Worm (Caenorhabditis elegans) whole organism, midembryonic: Measurements from ENCODE around the gene mpst-4.

Source experiments
- T22C8.4 ChIP-seq: fragments of 200-800 bp; sonication (Bioruptor generic); IDR thresholded peaks from 2 replicates; pipeline ENCODE4 v1.3.6; 2022; ENCODE audit warnings: missing genetic modification characterization, missing compliant biosample characterization
- cog-1 ChIP-seq: sonication (generic microtip); optimal IDR thresholded peaks from 2 replicates; lab custom pipeline; 2016; ENCODE audit warnings: missing genetic modification characterization, missing compliant biosample characterization
- flt-1 ChIP-seq: fragments of 200-800 bp; sonication (Bioruptor generic); IDR thresholded peaks from 2 replicates; pipeline ENCODE4 v1.3.6; 2022; ENCODE audit warnings: missing genetic modification characterization, missing compliant biosample characterization
- klf-2 ChIP-seq: fragments of 200-800 bp; sonication (Bioruptor generic); conservative IDR thresholded peaks from 2 replicates; pipeline ENCODE4 v1.3.6; 2022; ENCODE audit warnings: missing genetic modification reagents, missing genetic modification characterization, missing compliant biosample characterization
- med-1 ChIP-seq: sonication (generic microtip); optimal IDR thresholded peaks from 2 replicates; lab custom pipeline; 2017; ENCODE audit warnings: missing genetic modification characterization, mild to moderate bottlenecking, missing compliant biosample characterization, antibody characterized with exemption, missing genetic modification reagents; ENCODE audit not compliant: insufficient read depth
- ref-1 ChIP-seq: fragments of 200-800 bp; sonication (Bioruptor generic); conservative IDR thresholded peaks from 2 replicates; pipeline ENCODE4 v1.3.6; 2022; ENCODE audit warnings: missing genetic modification reagents, missing genetic modification characterization, missing compliant biosample characterization
- tab-1 ChIP-seq: fragments of 200-800 bp; sonication (Bioruptor generic); IDR thresholded peaks from 2 replicates; pipeline ENCODE4 v1.3.6; 2022; ENCODE audit warnings: missing genetic modification characterization, missing compliant biosample characterization
- ztf-23 ChIP-seq: fragments of 200-800 bp; sonication (Bioruptor generic); IDR thresholded peaks from 2 replicates; pipeline ENCODE4 v1.3.6; 2022; ENCODE audit warnings: missing genetic modification reagents, missing genetic modification characterization, missing compliant biosample characterization
- ztf-29 ChIP-seq: fragments of 200-800 bp; sonication (Bioruptor generic); IDR thresholded peaks from 2 replicates; pipeline ENCODE4 v1.3.6; 2022; ENCODE audit warnings: missing genetic modification reagents, missing genetic modification characterization, missing compliant biosample characterization

The mpst-4 gene

ce11 chrII:4891012-4891775 lies 27.9 kb upstream of the mpst-4 start, which contains the start of gene gst-9:
Gene gst-9, plus strand, starts transcription at chrII:4891585.
- TF ChIP-seq T22C8.4 (GFP tag; lab: Robert Waterston, UW) (no peak), ztf-29 (GFP tag; lab: Robert Waterston, UW) (no peak)

- TF ChIP-seq klf-2 (no peak), cog-1 (tag; lab: Kevin White, UChicago) (no peak), T22C8.4 (GFP tag; lab: Robert Waterston, UW) (no peak), ref-1 (GFP tag; lab: Robert Waterston, UW) (no peak), tab-1 (no peak), ztf-23 (GFP tag; lab: Robert Waterston, UW) (no peak), med-1 (no peak)
Observed at ce11 chrII:4888527-4889487, 25.6 kb upstream of the mpst-4 start, which contains the start of gene pgm-1. Gene pgm-1, plus strand, starts transcription at chrII:4889437.

- TF ChIP-seq T22C8.4 (GFP tag; lab: Robert Waterston, UW), result no peak
- TF ChIP-seq klf-2, result no peak
- no peak for TF ChIP-seq ztf-23 (GFP tag; lab: Robert Waterston, UW)
- TF ChIP-seq tab-1, result no peak
Observed at ce11 chrII:4885976-4886375, 22.7 kb upstream of the mpst-4 start, which contains the start of gene R05F9.7. Gene R05F9.7, plus strand, starts transcription at chrII:4886276.

- no peak for TF ChIP-seq ztf-29 (GFP tag; lab: Robert Waterston, UW)
- no peak for TF ChIP-seq flt-1 (GFP tag; lab: Robert Waterston, UW)
- no peak for TF ChIP-seq ref-1 (GFP tag; lab: Robert Waterston, UW)
- no peak for TF ChIP-seq klf-2
- no peak for TF ChIP-seq tab-1
- TF ChIP-seq ztf-23 (GFP tag; lab: Robert Waterston, UW), result no peak
- TF ChIP-seq med-1, result no peak
- TF ChIP-seq cog-1 (tag; lab: Kevin White, UChicago), result no peak
- TF ChIP-seq T22C8.4 (GFP tag; lab: Robert Waterston, UW), result no peak
Observed at ce11 chrII:4884403-4884802, 21.1 kb upstream of the mpst-4 start.

- TF ChIP-seq ztf-29 (GFP tag; lab: Robert Waterston, UW), result no peak
- TF ChIP-seq med-1, result no peak
- TF ChIP-seq ref-1 (GFP tag; lab: Robert Waterston, UW), result no peak
- TF ChIP-seq klf-2, result no peak
- TF ChIP-seq T22C8.4 (GFP tag; lab: Robert Waterston, UW), result no peak
- no peak for TF ChIP-seq ztf-23 (GFP tag; lab: Robert Waterston, UW)
- TF ChIP-seq flt-1 (GFP tag; lab: Robert Waterston, UW), result no peak
- no peak for TF ChIP-seq cog-1 (tag; lab: Kevin White, UChicago)
- no peak for TF ChIP-seq tab-1
Observed at ce11 chrII:4883412-4883811, 20.2 kb upstream of the mpst-4 start, which contains the start of gene gst-8. Gene gst-8, plus strand, starts transcription at chrII:4883712.

- TF ChIP-seq flt-1 (GFP tag; lab: Robert Waterston, UW), result no peak
- TF ChIP-seq klf-2, result no peak
- no peak for TF ChIP-seq tab-1
- no peak for TF ChIP-seq ztf-29 (GFP tag; lab: Robert Waterston, UW)
- no peak for TF ChIP-seq ztf-23 (GFP tag; lab: Robert Waterston, UW)
- TF ChIP-seq T22C8.4 (GFP tag; lab: Robert Waterston, UW), result no peak
- TF ChIP-seq ref-1 (GFP tag; lab: Robert Waterston, UW), result no peak
- no peak for TF ChIP-seq cog-1 (tag; lab: Kevin White, UChicago)
- no peak for TF ChIP-seq med-1
Observed at ce11 chrII:4882498-4882897, 19.2 kb upstream of the mpst-4 start.

ce11 chrII:4881727-4882126 lies 18.5 kb upstream of the mpst-4 start, which contains the start of gene gst-7:
Gene gst-7, plus strand, starts transcription at chrII:4882062.
- TF ChIP-seq tab-1, result no peak
- no peak for TF ChIP-seq cog-1 (tag; lab: Kevin White, UChicago)
- TF ChIP-seq ztf-23 (GFP tag; lab: Robert Waterston, UW), result no peak
- no peak for TF ChIP-seq med-1
- TF ChIP-seq flt-1 (GFP tag; lab: Robert Waterston, UW), result no peak
- no peak for TF ChIP-seq ztf-29 (GFP tag; lab: Robert Waterston, UW)
- TF ChIP-seq ref-1 (GFP tag; lab: Robert Waterston, UW), result no peak
- TF ChIP-seq T22C8.4 (GFP tag; lab: Robert Waterston, UW), result no peak
- no peak for TF ChIP-seq klf-2

ce11 chrII:4879629-4880028 lies 16.4 kb upstream of the mpst-4 start, which contains the start of gene gst-6:
Gene gst-6, plus strand, starts transcription at chrII:4879891.
- TF ChIP-seq ztf-23 (GFP tag; lab: Robert Waterston, UW), result no peak
- no peak for TF ChIP-seq med-1
- no peak for TF ChIP-seq ztf-29 (GFP tag; lab: Robert Waterston, UW)
- TF ChIP-seq ref-1 (GFP tag; lab: Robert Waterston, UW), result no peak
- TF ChIP-seq tab-1, result no peak

- TF ChIP-seq med-1 (no peak), T22C8.4 (GFP tag; lab: Robert Waterston, UW) (no peak), cog-1 (tag; lab: Kevin White, UChicago) (no peak)
Observed at ce11 chrII:4876091-4876490, 12.8 kb upstream of the mpst-4 start, which contains the start of gene F11G11.13. Gene F11G11.13, minus strand, starts transcription at chrII:4876179.
